Worm (Caenorhabditis elegans) whole organism, L2 larva: ENCODE results near the gene pqn-78.

Source experiments
- ama-1 ChIP-seq: fragments of 150-350 bp; optimal IDR thresholded peaks from 2 replicates; lab custom pipeline; 2018; ENCODE audit warnings: inconsistent platforms
- elt-3 ChIP-seq: sonication (generic microtip); optimal IDR thresholded peaks from 2 replicates; lab custom pipeline; 2017; ENCODE audit warnings: missing biosample characterization, missing genetic modification characterization
- skn-1 ChIP-seq: sonication (generic microtip); optimal IDR thresholded peaks from 2 replicates; lab custom pipeline; 2017; ENCODE audit warnings: missing biosample characterization, missing genetic modification characterization

DNA sequence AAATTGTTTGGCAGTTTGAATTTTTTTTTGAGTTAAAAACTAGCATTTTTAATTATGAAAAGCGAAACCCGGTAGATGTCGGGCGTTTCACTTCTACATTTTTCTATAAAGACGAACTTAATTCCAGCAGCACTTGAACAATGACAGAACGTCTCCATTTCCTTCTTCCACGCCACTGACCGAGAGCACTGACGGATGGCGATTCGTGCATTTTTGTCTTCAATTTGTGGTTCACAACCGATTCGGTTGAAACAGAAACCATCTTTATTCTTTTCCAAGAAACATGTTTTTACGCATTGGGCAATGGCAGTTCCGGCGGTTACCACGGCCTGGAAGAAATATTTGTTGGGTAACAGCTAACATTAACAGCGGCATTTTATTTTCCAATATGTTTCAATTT lies 18.3 kb upstream of the pqn-78 start:
- TF ChIP-seq elt-3 (tag; lab: Kevin White, UChicago) (no peak), skn-1 (tag; lab: Kevin White, UChicago) (no peak), ama-1 (lab: Kevin White, UChicago) (no peak)
